Fruit fly (Drosophila melanogaster): ENCODE data around the gene Upf1.
A peak's percentile ranks its signal among the peaks of the same experiment; 100 is the strongest.

The Upf1 gene

DNA sequence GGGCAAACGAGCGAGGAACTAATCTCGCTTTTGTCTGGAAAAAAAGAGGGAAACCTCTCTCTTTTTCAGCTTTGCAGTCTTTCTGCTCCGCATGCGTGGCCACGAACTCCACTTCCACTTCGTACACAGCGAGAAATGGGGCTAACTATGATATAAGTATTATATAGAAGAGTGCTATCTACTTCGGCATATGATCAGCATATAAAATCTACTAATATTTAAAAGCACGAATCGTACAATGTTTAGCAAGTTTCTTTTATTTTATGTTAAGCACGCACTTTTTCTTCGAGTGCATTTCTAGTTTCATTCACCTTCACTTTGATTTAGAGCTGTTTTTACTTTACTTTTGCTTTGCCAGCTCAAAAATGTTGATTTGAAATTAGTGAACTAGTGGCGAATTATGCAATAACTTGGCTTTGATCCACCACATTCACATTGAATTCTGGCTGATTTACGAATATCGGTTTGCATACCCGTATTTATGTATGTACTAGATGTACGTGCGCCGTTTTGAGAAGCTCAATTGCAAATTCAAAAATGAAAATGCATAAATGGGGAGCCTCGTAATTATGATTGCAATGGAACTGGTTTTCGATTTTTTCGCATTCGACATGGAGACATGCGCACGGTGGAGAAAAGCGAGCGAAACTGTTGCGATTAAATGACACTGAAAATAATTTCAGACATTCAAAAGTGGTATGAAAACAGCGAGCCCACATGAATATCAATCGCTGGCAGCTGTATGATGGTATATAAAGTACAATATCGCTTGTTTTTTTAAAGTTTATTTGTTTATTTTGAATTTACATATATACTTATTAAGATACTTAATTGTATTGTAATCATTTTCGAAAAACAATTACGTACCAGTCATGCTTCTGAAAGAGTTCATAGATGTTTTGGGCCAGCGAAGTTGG, 47.4 kb downstream of the Upf1 start:
- TF ChIP-seq rn (GFP tag; IDR thresholded peaks at IDR 0.05), result peak; percentile 91
- TF ChIP-seq Pif1A (GFP tag; optimal IDR thresholded peaks at IDR 0.05), result peak; percentile 94
- peak; percentile 97 for TF ChIP-seq CG12605 (GFP tag; IDR thresholded peaks at IDR 0.05)
- TF ChIP-seq CG9948 (tag; optimal IDR thresholded peaks at IDR 0.05), result peak; percentile 89
- TF ChIP-seq CG32121 (GFP tag; IDR thresholded peaks at IDR 0.05), result peak; percentile 96
- TF ChIP-seq CG15710 (tag; optimal IDR thresholded peaks at IDR 0.05), result peak; percentile 91
- peak; percentile 90 for TF ChIP-seq CG34367 (tag; optimal IDR thresholded peaks at IDR 0.05)
- peak; percentile 84 for TF ChIP-seq Snoo (tag; optimal IDR thresholded peaks at IDR 0.05)
- TF ChIP-seq D1 (tag; optimal IDR thresholded peaks at IDR 0.05), result peak; percentile 60
- TF ChIP-seq gl (tag; optimal IDR thresholded peaks at IDR 0.05), result peak; percentile 81
- peak; percentile 92 for TF ChIP-seq CG17806 (tag; optimal IDR thresholded peaks at IDR 0.05)
- peak; percentile 89 for TF ChIP-seq EcR (GFP tag; optimal IDR thresholded peaks at IDR 0.05)
- peak; percentile 94 for TF ChIP-seq fd96Ca (GFP tag; IDR thresholded peaks at IDR 0.05)
- TF ChIP-seq Ets98B (GFP tag; IDR thresholded peaks at IDR 0.05), result peak; percentile 97
- TF ChIP-seq CG4496 (GFP tag; IDR thresholded peaks at IDR 0.05), result peak; percentile 98
- TF ChIP-seq Pif1B (GFP tag; optimal IDR thresholded peaks at IDR 0.05), result peak; percentile 93
- TF ChIP-seq CG14655 (GFP tag; optimal IDR thresholded peaks at IDR 0.05), result peak; percentile 92
- peak; percentile 91 for TF ChIP-seq CG8159 (tag; optimal IDR thresholded peaks at IDR 0.05)
- peak; percentile 86 for TF ChIP-seq CG10348 (GFP tag; IDR thresholded peaks at IDR 0.05)
- peak; percentile 90 for TF ChIP-seq CG8301 (tag; optimal IDR thresholded peaks at IDR 0.05)
- peak; percentile 86 for TF ChIP-seq CG13204 (GFP tag; optimal IDR thresholded peaks at IDR 0.05)

DNA sequence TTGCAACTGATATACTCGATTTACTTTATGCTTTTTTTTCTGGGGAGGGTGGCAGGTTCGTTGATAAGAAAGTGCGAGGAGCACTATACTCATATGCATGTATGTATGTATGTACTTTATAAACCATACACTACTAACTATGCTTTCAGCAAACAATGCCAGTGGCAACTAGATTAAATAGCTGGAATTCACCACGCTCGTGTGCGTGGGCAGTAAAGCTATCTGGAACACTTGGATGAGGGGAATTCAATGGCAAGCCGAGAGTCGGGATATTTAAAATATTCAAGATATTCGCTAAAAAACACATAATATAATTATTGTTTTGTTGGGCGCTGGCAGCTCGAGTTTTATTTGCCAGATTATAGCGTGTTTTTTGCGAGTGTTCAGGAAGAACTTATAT, 48.3 kb downstream of the Upf1 start:
- TF ChIP-seq CG8301 (tag; optimal IDR thresholded peaks at IDR 0.05) (peak; percentile 10), Ets98B (GFP tag; IDR thresholded peaks at IDR 0.05) (no peak), CG12605 (GFP tag; IDR thresholded peaks at IDR 0.05) (0 out of 2 replicates have a peak, but pooled peaks have one; percentile 24), CG10348 (GFP tag; IDR thresholded peaks at IDR 0.05) (no peak)

DNA sequence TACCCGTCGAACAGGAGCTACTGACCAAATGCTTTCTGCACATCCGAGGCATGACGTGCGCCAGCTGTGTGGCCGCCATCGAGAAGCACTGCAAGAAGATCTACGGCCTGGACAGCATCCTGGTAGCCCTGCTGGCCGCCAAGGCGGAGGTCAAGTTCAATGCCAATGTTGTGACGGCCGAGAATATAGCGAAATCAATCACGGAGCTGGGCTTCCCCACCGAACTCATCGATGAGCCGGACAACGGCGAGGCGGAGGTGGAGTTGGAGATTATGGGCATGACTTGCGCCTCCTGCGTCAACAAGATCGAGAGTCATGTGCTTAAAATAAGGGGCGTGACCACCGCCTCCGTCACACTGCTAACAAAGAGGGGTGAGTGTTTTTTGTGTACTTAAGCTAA, 49.2 kb downstream of the Upf1 start:
- TF ChIP-seq CG8301 (tag; optimal IDR thresholded peaks at IDR 0.05), result no peak
- no peak for TF ChIP-seq CG17806 (tag; optimal IDR thresholded peaks at IDR 0.05)
- TF ChIP-seq CG32121 (GFP tag; IDR thresholded peaks at IDR 0.05), result no peak
- TF ChIP-seq fd96Ca (GFP tag; IDR thresholded peaks at IDR 0.05), result no peak
- TF ChIP-seq EcR (GFP tag; optimal IDR thresholded peaks at IDR 0.05), result no peak
- no peak for TF ChIP-seq D1 (tag; optimal IDR thresholded peaks at IDR 0.05)
- TF ChIP-seq CG13204 (GFP tag; optimal IDR thresholded peaks at IDR 0.05), result no peak
- no peak for TF ChIP-seq gl (tag; optimal IDR thresholded peaks at IDR 0.05)
- no peak for TF ChIP-seq CG9948 (tag; optimal IDR thresholded peaks at IDR 0.05)
- TF ChIP-seq Snoo (tag; optimal IDR thresholded peaks at IDR 0.05), result no peak
- no peak for TF ChIP-seq CG4496 (GFP tag; IDR thresholded peaks at IDR 0.05)
- no peak for TF ChIP-seq Ets98B (GFP tag; IDR thresholded peaks at IDR 0.05)

DNA sequence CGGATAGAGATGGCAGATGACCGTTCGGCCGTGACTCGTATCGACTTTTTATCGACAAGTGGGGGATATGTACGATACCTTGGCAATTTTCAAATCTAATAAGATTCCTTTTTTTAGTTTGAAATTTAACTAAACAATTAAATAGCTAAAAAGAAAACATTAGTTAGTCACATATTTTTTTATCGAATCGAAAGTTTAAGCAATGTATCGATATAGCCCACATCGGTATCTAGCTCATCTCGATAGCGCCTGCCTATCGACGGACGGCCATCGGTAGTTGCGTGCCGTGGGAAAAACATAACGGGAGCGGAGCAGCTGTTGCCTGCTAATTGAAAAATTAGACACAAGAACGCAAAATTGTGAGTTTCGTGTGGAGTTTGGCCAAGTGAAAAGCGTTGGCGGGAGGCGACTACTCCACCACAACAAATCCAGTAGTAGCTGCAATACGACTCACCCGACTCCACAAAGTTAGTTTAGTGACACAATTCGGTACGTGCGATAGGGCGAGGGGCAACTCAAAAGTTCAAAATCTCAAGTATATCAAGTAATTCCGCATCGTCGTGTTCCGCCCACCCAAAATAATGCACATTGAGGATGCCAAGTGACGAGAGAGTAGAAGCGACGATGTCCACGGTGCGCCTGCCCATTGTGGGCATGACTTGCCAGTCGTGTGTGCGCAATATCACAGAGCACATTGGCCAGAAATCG, 50.3 kb downstream of the Upf1 start, which contains the start of the genes CG10347 and ATP7:
Gene CG10347, minus strand, starts transcription at position 174 of the 708 bp plus-strand sequence.
Gene ATP7, plus strand, starts transcription at position 265 of the 708 bp plus-strand sequence.
- no peak for TF ChIP-seq CG13204 (GFP tag; optimal IDR thresholded peaks at IDR 0.05)
- no peak for TF ChIP-seq CG17806 (tag; optimal IDR thresholded peaks at IDR 0.05)
- TF ChIP-seq Pif1B (GFP tag; optimal IDR thresholded peaks at IDR 0.05), result no peak
- TF ChIP-seq Pif1A (GFP tag; optimal IDR thresholded peaks at IDR 0.05), result peak; percentile 27
- 0 out of 2 replicates have a peak, but pooled peaks have one; percentile 7 for TF ChIP-seq CG32121 (GFP tag; IDR thresholded peaks at IDR 0.05)
- peak; percentile 2 for TF ChIP-seq Snoo (tag; optimal IDR thresholded peaks at IDR 0.05)
- TF ChIP-seq CG8301 (tag; optimal IDR thresholded peaks at IDR 0.05), result no peak
- TF ChIP-seq CG10348 (GFP tag; IDR thresholded peaks at IDR 0.05), result no peak
- TF ChIP-seq fd96Ca (GFP tag; IDR thresholded peaks at IDR 0.05), result no peak

DNA sequence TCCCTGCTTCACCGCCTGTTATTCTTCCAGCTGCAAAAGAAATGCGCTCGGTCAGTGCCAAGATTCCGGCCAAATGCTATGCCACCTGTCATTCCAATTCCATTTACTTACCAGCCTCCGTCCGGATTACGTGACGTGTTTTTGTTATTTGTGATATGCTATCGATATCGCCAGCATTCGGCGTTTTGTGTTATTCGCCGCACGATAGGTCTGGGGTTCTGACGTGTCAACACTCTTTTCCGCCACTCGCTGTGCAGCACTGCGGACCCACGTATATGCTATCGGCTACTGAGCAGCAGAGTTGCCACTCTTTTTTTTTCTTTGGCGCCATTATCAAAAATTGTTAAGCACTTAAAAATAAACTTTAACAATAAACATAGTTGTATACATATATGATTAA, 52.9 kb downstream of the Upf1 start, which contains the start of gene p24-1:
Gene p24-1, minus strand, starts transcription at position 221 of the 400 bp plus-strand sequence.
- TF ChIP-seq CG8159 (tag; optimal IDR thresholded peaks at IDR 0.05), result no peak
- TF ChIP-seq CG4496 (GFP tag; IDR thresholded peaks at IDR 0.05), result peak; percentile 43; the same call in 2 of the 3 replicates
- TF ChIP-seq CG12605 (GFP tag; IDR thresholded peaks at IDR 0.05), result no peak
- no peak for TF ChIP-seq Pif1B (GFP tag; optimal IDR thresholded peaks at IDR 0.05)
- TF ChIP-seq CG9948 (tag; optimal IDR thresholded peaks at IDR 0.05), result no peak
- TF ChIP-seq CG13204 (GFP tag; optimal IDR thresholded peaks at IDR 0.05), result no peak
- TF ChIP-seq CG14655 (GFP tag; optimal IDR thresholded peaks at IDR 0.05), result no peak
- TF ChIP-seq D1 (tag; optimal IDR thresholded peaks at IDR 0.05), result no peak
- TF ChIP-seq CG8301 (tag; optimal IDR thresholded peaks at IDR 0.05), result no peak
- peak; percentile 13 for TF ChIP-seq CG15710 (tag; optimal IDR thresholded peaks at IDR 0.05)
- no peak for TF ChIP-seq rn (GFP tag; IDR thresholded peaks at IDR 0.05)
- no peak for TF ChIP-seq gl (tag; optimal IDR thresholded peaks at IDR 0.05)
- TF ChIP-seq Snoo (tag; optimal IDR thresholded peaks at IDR 0.05), result peak; percentile 33
- TF ChIP-seq CG17806 (tag; optimal IDR thresholded peaks at IDR 0.05), result no peak
- TF ChIP-seq Ets98B (GFP tag; IDR thresholded peaks at IDR 0.05), result peak; percentile 39; the same call in 1 of the 2 replicates
- no peak for TF ChIP-seq CG10348 (GFP tag; IDR thresholded peaks at IDR 0.05)
- TF ChIP-seq EcR (GFP tag; optimal IDR thresholded peaks at IDR 0.05), result no peak
- TF ChIP-seq CG32121 (GFP tag; IDR thresholded peaks at IDR 0.05), result no peak; the same call in 1 of the 2 replicates
- no peak for TF ChIP-seq CG34367 (tag; optimal IDR thresholded peaks at IDR 0.05)
- no peak for TF ChIP-seq Pif1A (GFP tag; optimal IDR thresholded peaks at IDR 0.05)
- peak; percentile 18; the same call in 1 of the 3 replicates for TF ChIP-seq fd96Ca (GFP tag; IDR thresholded peaks at IDR 0.05)
